Fruit fly (Drosophila melanogaster) whole organism, adult: Measurements from ENCODE around the gene CtsL4.

Source experiments
- kay ChIP-seq: fragments of 200-800 bp; sonication (Bioruptor generic); peaks from one replicate; lab custom pipeline; 2016; ENCODE audit warnings: missing biosample characterization, missing genetic modification characterization, borderline replicate concordance
- ovo ChIP-seq: fragments of 200-800 bp; sonication (Bioruptor generic); optimal IDR thresholded peaks from 2 replicates; lab custom pipeline; 2016; ENCODE audit warnings: missing biosample characterization, missing genetic modification characterization

DNA sequence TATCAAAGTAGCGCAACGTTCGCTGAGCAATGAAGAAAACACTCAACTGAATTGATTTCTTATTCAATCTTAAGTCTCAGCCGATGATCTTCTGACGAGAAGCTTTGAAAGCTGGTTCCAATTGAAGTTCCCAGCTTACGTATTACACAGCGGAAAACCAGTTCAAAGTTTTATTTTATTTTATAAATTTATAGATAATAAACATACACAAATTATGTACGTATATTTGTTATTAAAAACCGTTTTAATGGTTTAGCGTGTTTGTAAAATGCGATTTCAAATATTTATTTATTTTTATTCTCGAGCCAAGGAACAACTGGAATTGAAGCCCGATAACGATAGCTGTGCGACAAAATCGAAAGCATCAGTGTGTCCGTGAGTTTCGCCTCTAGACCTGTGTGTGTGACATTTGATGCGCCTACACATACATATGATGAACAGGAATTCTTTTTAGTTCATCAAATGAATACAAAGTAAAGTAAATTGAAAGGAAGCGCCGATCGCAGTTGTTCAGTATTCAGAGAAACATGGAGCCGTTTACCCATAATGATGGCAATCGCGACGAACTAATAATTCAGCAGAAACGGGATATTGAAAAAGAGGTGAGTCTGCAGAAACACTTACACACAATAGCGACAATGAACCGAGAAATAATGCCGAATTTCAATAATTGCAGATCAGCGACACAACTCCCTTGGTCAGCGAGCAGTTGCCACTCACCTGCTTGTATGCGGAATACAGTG lies 49.7 kb downstream of the CtsL4 start, which contains the start of the genes CG5390 and CG4968:
- TF ChIP-seq ovo (peak; percentile 51), kay (GFP tag; lab: Kevin White, UChicago) (peak; percentile 96)
